Worm (Caenorhabditis elegans): ENCODE results near the gene ZK856.11.

The ZK856.11 gene

ce11 chrV:10166368-10166767 is 38.4 kb downstream of the ZK856.11 start, which contains the start of gene C51E3.6:
Gene C51E3.6, minus strand, starts transcription at chrV:10166468.
- TF ChIP-seq nhr-11 (tag; optimal IDR thresholded peaks at IDR 0.05) (no peak), dve-1 (tag; optimal IDR thresholded peaks at IDR 0.05; ENCODE audit: insufficient read depth) (no peak), hif-1 (tag; optimal IDR thresholded peaks at IDR 0.05) (no peak), attf-4 (tag; optimal IDR thresholded peaks at IDR 0.05) (no peak), daf-16 (GFP tag; optimal IDR thresholded peaks at IDR 0.05) (no peak), daf-16 (tag; optimal IDR thresholded peaks at IDR 0.05) (no peak), snpc-1.2 (GFP tag; IDR thresholded peaks at IDR 0.05) (no peak), lsy-2 (tag; optimal IDR thresholded peaks at IDR 0.05) (no peak), ceh-44 (GFP tag; IDR thresholded peaks at IDR 0.05) (no peak), lin-29 (GFP tag; IDR thresholded peaks at IDR 0.05) (no peak), jun-1 (tag; optimal IDR thresholded peaks at IDR 0.05) (no peak), nhr-237 (tag; optimal IDR thresholded peaks at IDR 0.05) (no peak), lin-1 (GFP tag; IDR thresholded peaks at IDR 0.05) (no peak), daf-8 (GFP tag; IDR thresholded peaks at IDR 0.05) (no peak), ztf-7 (tag; optimal IDR thresholded peaks at IDR 0.05) (no peak), lin-38 (GFP tag; IDR thresholded peaks at IDR 0.05) (no peak), fos-1 (tag; optimal IDR thresholded peaks at IDR 0.05) (no peak), ama-1 (optimal IDR thresholded peaks at IDR 0.05) (no peak)

ce11 chrV:10160954-10161353 is 43.8 kb downstream of the ZK856.11 start, which contains the start of gene C51E3.10:
Gene C51E3.10, minus strand, starts transcription at chrV:10161134.
- no peak for TF ChIP-seq Y105C5A.15 (GFP tag; IDR thresholded peaks at IDR 0.05)
- 0 out of 2 replicates have a peak, but pooled peaks have one; percentile 50 for TF ChIP-seq nhr-42 (GFP tag; IDR thresholded peaks at IDR 0.05)
- no peak for TF ChIP-seq F10B5.3 (tag; optimal IDR thresholded peaks at IDR 0.05)
- no peak for TF ChIP-seq zip-2 (tag; optimal IDR thresholded peaks at IDR 0.05)
- TF ChIP-seq D1046.2 (GFP tag; IDR thresholded peaks at IDR 0.05) = no peak
- TF ChIP-seq duxl-1 (tag; optimal IDR thresholded peaks at IDR 0.05; ENCODE audit: poor library complexity) = no peak
- TF ChIP-seq hlh-11 (tag; optimal IDR thresholded peaks at IDR 0.05) = peak; percentile 80
- TF ChIP-seq nhr-237 (tag; optimal IDR thresholded peaks at IDR 0.05) = no peak
- no peak for TF ChIP-seq lin-15B (tag; optimal IDR thresholded peaks at IDR 0.05)
- TF ChIP-seq tag-97 (GFP tag; IDR thresholded peaks at IDR 0.05) = no peak
- TF ChIP-seq fkh-10 (GFP tag; optimal IDR thresholded peaks at IDR 0.05) = no peak
- no peak for TF ChIP-seq ceh-20 (GFP tag; IDR thresholded peaks at IDR 0.05)
- peak; percentile 88 for TF ChIP-seq nhr-28 (tag; optimal IDR thresholded peaks at IDR 0.05)
- TF ChIP-seq madf-5 (GFP tag; IDR thresholded peaks at IDR 0.05) = no peak
- TF ChIP-seq sdz-12 (GFP tag; optimal IDR thresholded peaks at IDR 0.05) = no peak
- TF ChIP-seq lin-39 (tag; optimal IDR thresholded peaks at IDR 0.05) = no peak
- TF ChIP-seq T26A8.4 (GFP tag; IDR thresholded peaks at IDR 0.05) = no peak
- TF ChIP-seq Y48G9A.11 (GFP tag; IDR thresholded peaks at IDR 0.05) = no peak
- TF ChIP-seq zip-11 (GFP tag; IDR thresholded peaks at IDR 0.05) = no peak
- TF ChIP-seq set-16 (GFP tag; IDR thresholded peaks at IDR 0.05) = no peak
- no peak for TF ChIP-seq egl-43 (GFP tag; IDR thresholded peaks at IDR 0.05)
- no peak for TF ChIP-seq ceh-62 (tag; optimal IDR thresholded peaks at IDR 0.05)
- TF ChIP-seq nhr-6 (tag; optimal IDR thresholded peaks at IDR 0.05) = no peak
- no peak for TF ChIP-seq nhr-11 (tag; optimal IDR thresholded peaks at IDR 0.05)
- no peak for TF ChIP-seq ztf-11 (tag; optimal IDR thresholded peaks at IDR 0.05)
- TF ChIP-seq F37D6.2 (tag; optimal IDR thresholded peaks at IDR 0.05) = no peak
- TF ChIP-seq pha-4 (GFP tag; IDR thresholded peaks at IDR 0.05) = 0 out of 2 replicates have a peak, but pooled peaks have one; percentile 8
- TF ChIP-seq pha-4 (tag; optimal IDR thresholded peaks at IDR 0.05) = no peak
- no peak for TF ChIP-seq ctbp-1 (GFP tag; IDR thresholded peaks at IDR 0.05)
- 0 out of 2 replicates have a peak, but pooled peaks have one; percentile 32 for TF ChIP-seq mdt-29 (GFP tag; IDR thresholded peaks at IDR 0.05)
- TF ChIP-seq F44E2.7 (GFP tag; IDR thresholded peaks at IDR 0.05) = no peak
- TF ChIP-seq fos-1 (tag; optimal IDR thresholded peaks at IDR 0.05) = no peak
- TF ChIP-seq ceh-44 (GFP tag; IDR thresholded peaks at IDR 0.05) = no peak
- no peak for TF ChIP-seq ztf-7 (tag; optimal IDR thresholded peaks at IDR 0.05)
- no peak for TF ChIP-seq madf-9 (GFP tag; conservative IDR thresholded peaks at IDR 0.05)
- no peak for TF ChIP-seq dmd-8 (GFP tag; IDR thresholded peaks at IDR 0.05)
- TF ChIP-seq lir-3 (tag; optimal IDR thresholded peaks at IDR 0.05) = no peak
- no peak for TF ChIP-seq Y75B8A.6 (GFP tag; IDR thresholded peaks at IDR 0.05)
- TF ChIP-seq nhr-102 (tag; optimal IDR thresholded peaks at IDR 0.05) = no peak

Measured in whole organism, L4 larva.